Fruit fly (Drosophila melanogaster) whole organism, larva: ENCODE results near the gene CG42709.
A peak's percentile ranks its signal among the peaks of the same experiment; 100 is the strongest.

Source experiments
- noc ChIP-seq: fragments of 200-800 bp; sonication (Bioruptor generic); optimal IDR thresholded peaks from 3 replicates; lab custom pipeline; 2019; ENCODE audit warnings: missing biosample characterization, mild to moderate bottlenecking, missing genetic modification characterization, moderate library complexity

CG42709 gene

dm6 chr3L:12789875-12790373, at the start of gene CG42709:
CG42709 (plus strand) TSS chr3L:12790192.
- no peak for TF ChIP-seq noc (tag; lab: Kevin White, UChicago)

DNA sequence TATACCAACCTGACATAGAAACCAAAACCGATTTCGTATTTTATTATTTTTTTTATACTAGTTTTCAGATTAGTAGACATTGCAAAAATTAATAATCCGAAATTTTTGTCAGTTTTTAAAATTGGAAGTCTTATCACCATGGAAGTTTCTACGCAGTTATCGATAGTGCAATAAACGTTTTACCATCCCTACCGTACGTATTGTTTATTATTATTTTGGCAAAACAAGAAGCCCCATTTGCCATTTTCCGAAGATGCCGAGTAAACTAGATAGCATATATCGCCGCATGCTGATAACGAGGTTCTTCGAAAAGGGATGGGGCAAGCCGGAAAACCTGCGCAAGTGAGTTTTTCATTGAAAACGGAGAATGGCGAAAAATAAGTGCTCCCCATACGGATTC, 48.4 kb upstream of the CG42709 start, which contains the start of gene CG32112:
TSS of gene CG32112 (plus strand) at position 111 of the 400 bp plus-strand sequence.
- TF ChIP-seq noc (tag; lab: Kevin White, UChicago), result no peak

- no peak for TF ChIP-seq noc (tag; lab: Kevin White, UChicago)
Observed at dm6 chr3L:12745121-12745770, 44.7 kb upstream of the CG42709 start, which contains the start of gene CG32109. CG32109 (plus strand) TSS chr3L:12745344.

DNA sequence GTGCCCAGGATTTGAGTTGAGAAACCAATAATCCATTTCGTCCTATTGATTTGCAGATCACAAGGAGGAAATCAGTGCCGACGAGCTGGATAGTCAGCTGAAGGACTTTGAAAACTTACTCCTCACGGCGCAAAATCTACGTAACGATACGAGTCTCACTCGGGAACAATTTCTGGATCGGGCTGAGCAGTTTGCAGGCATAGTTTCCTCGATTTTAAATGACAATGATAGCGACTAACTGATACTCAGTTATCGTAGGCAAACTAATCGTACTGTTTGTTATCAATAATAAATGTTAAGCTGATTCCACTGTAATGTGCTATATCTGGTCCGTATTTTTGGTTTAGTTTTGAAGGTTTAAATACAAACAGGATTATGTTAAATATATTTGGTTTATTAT, 43.8 kb upstream of the CG42709 start:
- TF ChIP-seq noc (tag; lab: Kevin White, UChicago), result no peak

- no peak for TF ChIP-seq noc (tag; lab: Kevin White, UChicago)
Observed at dm6 chr3L:12748711-12749566, 41.1 kb upstream of the CG42709 start.

- no peak for TF ChIP-seq noc (tag; lab: Kevin White, UChicago)
Observed at dm6 chr3L:12749567-12750535, 40.1 kb upstream of the CG42709 start, which contains the start of the genes Klc and CG10984. Klc (minus strand) TSS chr3L:12750056. CG10984 (plus strand) TSS chr3L:12750119.

dm6 chr3L:12754769-12755189, 35.2 kb upstream of the CG42709 start, which contains the start of the genes CG10973 and Vps13D:
CG10973 (minus strand) TSS chr3L:12754774.
Vps13D (plus strand) TSS chr3L:12755049.
- no peak for TF ChIP-seq noc (tag; lab: Kevin White, UChicago)

DNA sequence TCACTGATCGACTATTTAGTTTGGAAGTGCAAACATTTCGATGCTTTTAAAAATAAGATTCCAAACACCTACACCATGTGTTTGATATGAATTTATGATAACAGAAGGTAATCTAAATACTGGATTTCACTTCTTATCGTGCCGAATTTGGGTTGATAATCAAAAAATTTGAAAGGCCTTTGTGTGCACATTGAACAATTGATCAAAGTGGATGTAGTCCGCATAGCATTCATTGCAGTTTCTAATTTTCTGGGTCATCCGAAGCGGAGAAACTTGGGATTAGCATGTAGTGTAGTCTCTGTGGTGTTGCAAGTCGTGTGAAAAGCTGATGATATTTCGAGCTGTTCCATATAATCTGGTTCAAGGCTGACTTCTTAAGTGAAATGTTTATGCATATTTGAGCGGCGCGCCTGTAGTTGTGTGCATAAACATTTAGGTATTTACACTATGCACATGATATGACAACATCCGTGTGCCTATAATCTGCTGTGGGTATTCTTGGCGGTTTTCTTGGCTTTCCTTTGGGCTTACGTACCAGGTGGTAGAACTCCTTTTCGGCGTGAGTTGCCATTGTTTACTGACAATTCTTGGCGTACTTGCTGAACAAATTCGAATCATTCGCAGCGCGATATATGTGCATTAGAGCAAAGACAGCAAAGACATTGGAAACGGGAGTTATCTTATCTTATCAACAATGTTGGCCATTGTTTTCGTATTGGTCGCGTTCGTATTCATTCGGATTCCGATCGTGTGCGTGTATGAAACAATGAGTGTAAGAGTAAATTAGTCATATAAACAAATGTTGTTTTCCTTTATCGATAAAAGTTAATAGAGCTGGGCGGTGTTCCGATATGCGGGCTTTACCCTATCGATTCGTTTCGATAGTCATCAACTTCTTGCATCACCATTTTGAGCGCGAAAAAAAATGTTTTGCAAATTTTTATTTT, 17.0 kb upstream of the CG42709 start, which contains the start of gene Hip1:
TSS of gene Hip1 (minus strand) at position 834 of the 947 bp plus-strand sequence.
- no peak for TF ChIP-seq noc (tag; lab: Kevin White, UChicago)

DNA sequence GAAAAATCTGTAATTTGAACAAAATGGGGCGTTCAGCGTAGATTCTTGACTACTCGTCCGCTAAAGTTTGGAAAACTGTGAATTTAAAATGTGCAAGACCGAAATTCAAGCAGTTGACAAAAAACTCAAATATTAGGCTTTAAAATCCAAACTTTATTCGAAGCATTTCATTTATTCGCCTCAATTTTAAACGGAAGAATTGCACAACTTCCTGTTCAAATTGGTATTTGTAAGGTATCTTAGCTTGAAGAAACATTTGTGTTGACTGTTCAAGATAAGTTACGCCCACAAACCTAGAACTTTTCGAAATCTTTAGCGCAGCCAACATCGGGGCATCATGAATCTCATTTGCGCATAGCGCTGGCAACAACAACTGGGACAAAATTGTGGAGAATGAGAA, 11.4 kb upstream of the CG42709 start, which contains the start of gene CG32106:
TSS of gene CG32106 (minus strand) at position 101 of the 400 bp plus-strand sequence.
- no peak for TF ChIP-seq noc (tag; lab: Kevin White, UChicago)

DNA sequence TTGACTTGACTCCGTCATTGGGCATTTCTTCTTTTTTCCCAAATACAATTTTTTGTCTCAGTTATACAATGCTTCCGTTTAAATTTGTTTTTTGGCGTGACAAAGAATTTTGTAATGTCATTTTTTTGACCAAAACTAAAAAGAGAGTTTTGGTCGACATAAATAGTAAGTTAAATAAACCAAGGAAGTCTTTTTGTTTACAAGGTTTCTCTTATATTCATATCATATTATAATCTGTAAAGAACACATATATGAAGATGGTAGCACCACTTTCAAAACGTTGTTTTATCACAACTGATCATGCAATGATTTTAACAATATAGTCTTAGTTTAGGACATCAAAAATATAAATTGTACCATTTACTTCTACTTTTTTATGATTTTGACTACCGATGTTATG, 9.0 kb upstream of the CG42709 start, which contains the start of the genes CG10969 and CG17666:
TSS of gene CG10969 (minus strand) at position 101 of the 400 bp plus-strand sequence.
TSS of gene CG17666 (plus strand) at position 329 of the 400 bp plus-strand sequence.
- TF ChIP-seq noc (tag; lab: Kevin White, UChicago), result no peak

DNA sequence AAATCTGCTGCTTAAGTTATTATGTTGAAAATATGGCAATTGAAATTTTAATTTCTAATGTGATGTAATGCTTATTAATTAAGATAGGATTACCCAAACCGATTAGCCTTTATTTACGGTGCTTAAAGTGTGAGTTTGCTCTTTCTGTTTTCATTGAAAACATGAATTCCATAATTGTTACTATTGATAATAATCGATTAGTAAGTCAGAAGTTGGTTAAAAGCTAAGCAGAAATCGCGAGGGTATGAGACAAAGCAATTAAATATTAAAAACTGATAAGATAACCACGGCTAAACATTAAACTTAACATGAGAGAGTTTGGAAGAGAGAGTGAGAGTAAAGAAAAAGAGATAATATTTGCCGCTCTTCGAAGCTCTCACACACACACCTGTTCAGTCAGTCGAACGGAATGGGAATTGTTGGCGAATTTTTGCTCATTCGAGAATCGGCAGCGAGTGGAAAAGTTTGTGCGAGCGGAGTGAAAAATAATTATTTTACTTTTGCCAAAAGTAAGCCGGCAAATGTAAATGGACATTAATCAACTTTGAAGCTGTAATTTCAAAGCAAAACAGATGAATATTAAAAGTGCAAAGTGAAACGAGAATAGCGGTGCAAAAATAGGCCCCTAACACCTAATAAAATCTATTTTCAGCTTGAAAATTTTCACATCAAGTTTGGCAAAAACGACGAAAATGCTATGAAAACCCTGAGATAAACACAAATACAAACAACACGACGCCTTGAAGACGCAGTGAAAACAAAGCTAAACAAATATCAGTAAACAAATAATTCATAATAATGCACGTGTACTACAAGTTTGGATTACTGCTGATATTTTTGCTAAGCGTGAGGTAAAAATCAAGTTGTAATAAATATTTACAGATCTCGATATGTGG, 1.0 kb downstream of the CG42709 start:
- no peak for TF ChIP-seq noc (tag; lab: Kevin White, UChicago)

dm6 chr3L:12791679-12792229, 1.8 kb downstream of the CG42709 start:
- TF ChIP-seq noc (tag; lab: Kevin White, UChicago), result peak; percentile 25
